Fruit fly (Drosophila melanogaster): Measurements from ENCODE around the gene ChAT.

Gene ChAT

DNA sequence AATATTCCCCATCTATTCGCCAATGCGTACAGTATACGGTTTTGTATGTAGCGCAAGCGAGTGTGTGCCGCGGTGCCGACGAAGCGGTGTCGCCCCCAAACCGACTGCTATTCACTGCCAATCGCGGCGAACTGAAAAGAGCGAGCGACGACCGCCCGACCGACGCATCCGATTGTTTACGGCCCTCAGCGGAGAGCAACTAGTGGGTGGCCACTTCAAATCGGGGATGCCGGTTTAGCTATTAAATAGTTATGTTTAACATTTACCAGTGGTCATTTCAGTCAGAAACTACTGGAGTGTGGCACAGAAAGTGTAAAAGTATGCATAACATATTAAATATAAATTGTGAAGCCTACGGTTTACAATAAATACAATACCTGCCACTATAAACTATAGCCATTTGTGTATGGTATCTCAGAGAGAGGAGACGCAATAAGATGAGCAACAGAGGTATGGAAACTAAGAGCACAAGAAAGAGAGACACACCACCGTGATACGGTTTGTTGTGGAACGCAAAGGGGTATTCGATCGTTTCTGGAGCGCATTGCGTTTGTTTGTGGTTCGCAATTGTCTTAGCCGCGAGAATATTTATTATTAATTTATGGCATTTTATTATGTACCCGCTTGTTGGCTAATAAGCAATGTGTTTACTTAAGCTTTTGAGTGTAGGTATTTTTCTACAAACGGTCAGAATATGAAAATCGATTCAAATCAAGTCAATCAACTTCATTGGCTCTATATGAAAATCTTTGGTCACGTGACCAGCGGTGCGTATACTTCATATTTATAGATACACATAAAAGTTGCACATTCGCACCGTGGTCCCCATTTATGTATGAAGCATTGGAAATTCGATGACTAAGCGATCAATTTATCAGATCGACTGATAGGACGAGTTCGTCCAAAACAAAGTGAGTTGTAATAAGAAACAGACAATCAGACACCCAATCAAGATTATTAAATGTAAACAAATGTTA, 35.0 kb downstream of the ChAT start (continued):
- TF ChIP-seq Sox102F (GFP tag; optimal IDR thresholded peaks at IDR 0.05) (no peak), tx (GFP tag; optimal IDR thresholded peaks at IDR 0.05) (no peak), ab (GFP tag; optimal IDR thresholded peaks at IDR 0.05) (no peak), CG12744 (GFP tag; optimal IDR thresholded peaks at IDR 0.05) (no peak), CG10654 (GFP tag; optimal IDR thresholded peaks at IDR 0.05) (no peak), Deaf1 (tag; optimal IDR thresholded peaks at IDR 0.05) (peak; percentile 97), CG12155 (GFP tag; optimal IDR thresholded peaks at IDR 0.05) (peak; percentile 30), fd64A (GFP tag; optimal IDR thresholded peaks at IDR 0.05) (no peak), eve (GFP tag; optimal IDR thresholded peaks at IDR 0.05) (no peak), CG43689 (GFP tag; IDR thresholded peaks at IDR 0.05) (no peak), CG16813 (GFP tag; IDR thresholded peaks at IDR 0.05; ENCODE audit: partially characterized antibody) (no peak), onecut (GFP tag; IDR thresholded peaks at IDR 0.05) (no peak), zfh1 (GFP tag; IDR thresholded peaks at IDR 0.05) (0 out of 3 replicates have a peak, but pooled peaks have one; percentile 44), Dref (GFP tag; IDR thresholded peaks at IDR 0.05) (0 out of 2 replicates have a peak, but pooled peaks have one; percentile 27), zf30C (GFP tag; optimal IDR thresholded peaks at IDR 0.05) (no peak), crol (GFP tag; IDR thresholded peaks at IDR 0.05) (no peak), B-H1 (GFP tag; IDR thresholded peaks at IDR 0.05) (no peak), chn (GFP tag; optimal IDR thresholded peaks at IDR 0.05) (no peak), sqz (GFP tag; optimal IDR thresholded peaks at IDR 0.05) (no peak), Hey (tag; optimal IDR thresholded peaks at IDR 0.05) (no peak), CG9876 (GFP tag; optimal IDR thresholded peaks at IDR 0.05) (no peak), CG2129 (GFP tag; IDR thresholded peaks at IDR 0.05; ENCODE audit: partially characterized antibody) (no peak), Ets65A (GFP tag) (peak; percentile 61), CG30020 (tag; optimal IDR thresholded peaks at IDR 0.05) (no peak), CG32767 (GFP tag; IDR thresholded peaks at IDR 0.05) (0 out of 2 replicates have a peak, but pooled peaks have one; percentile 18), CG1792 (GFP tag; optimal IDR thresholded peaks at IDR 0.05) (no peak), Sin3A (optimal IDR thresholded peaks at IDR 0.05) (no peak), klu (GFP tag; IDR thresholded peaks at IDR 0.05) (no peak), C15 (GFP tag; IDR thresholded peaks at IDR 0.05) (no peak), emc (GFP tag; optimal IDR thresholded peaks at IDR 0.05) (no peak), dm (GFP tag; optimal IDR thresholded peaks at IDR 0.05) (no peak), CG32532 (GFP tag; IDR thresholded peaks at IDR 0.05) (peak; percentile 35; the same call in 1 of the 2 replicates), Ravus (GFP tag; IDR thresholded peaks at IDR 0.05) (no peak), Ptx1 (GFP tag; IDR thresholded peaks at IDR 0.05) (no peak), row (GFP tag; IDR thresholded peaks at IDR 0.05) (peak; percentile 89), ems (GFP tag; optimal IDR thresholded peaks at IDR 0.05) (no peak), Xbp1 (GFP tag; optimal IDR thresholded peaks at IDR 0.05) (no peak), CG10979 (tag; optimal IDR thresholded peaks at IDR 0.05) (peak; percentile 50), Dip3 (GFP tag; optimal IDR thresholded peaks at IDR 0.05) (no peak), ranshi (GFP tag; IDR thresholded peaks at IDR 0.05) (no peak), CG10147 (GFP tag; optimal IDR thresholded peaks at IDR 0.05) (peak; percentile 33), yki (optimal IDR thresholded peaks at IDR 0.05) (peak; percentile 42), CG2875 (GFP tag; optimal IDR thresholded peaks at IDR 0.05) (no peak), gcm2 (GFP tag; optimal IDR thresholded peaks at IDR 0.05) (no peak), gro (GFP tag; optimal IDR thresholded peaks at IDR 0.05) (no peak), Elba2 (GFP tag; optimal IDR thresholded peaks at IDR 0.05) (no peak), ato (GFP tag; IDR thresholded peaks at IDR 0.05; ENCODE audit: partially characterized antibody) (no peak), Oaz (GFP tag; IDR thresholded peaks at IDR 0.05) (no peak), CG11456 (GFP tag; IDR thresholded peaks at IDR 0.05) (peak; percentile 41; the same call in 1 of the 3 replicates), shn (GFP tag; optimal IDR thresholded peaks at IDR 0.05) (no peak), CG16815 (GFP tag; optimal IDR thresholded peaks at IDR 0.05) (no peak)

Measured in whole organism, embryonic.